Worm (Caenorhabditis elegans): ENCODE results near the gene sft-4.

sft-4 gene

ce11 chrX:5780672-5781182 is at the start of gene sft-4:
Gene sft-4, minus strand, starts transcription at chrX:5780722.
- TF ChIP-seq lin-11 (tag; optimal IDR thresholded peaks at IDR 0.05) (no peak), nfya-1 (tag; optimal IDR thresholded peaks at IDR 0.05) (peak; percentile 1), hlh-30 (tag; optimal IDR thresholded peaks at IDR 0.05; ENCODE audit: insufficient read depth) (peak; percentile 56)

ce11 chrX:5829175-5829574 is 48.7 kb upstream of the sft-4 start, which contains the start of gene acp-5:
Gene acp-5, plus strand, starts transcription at chrX:5829435.
- TF ChIP-seq C08G9.2 (tag; optimal IDR thresholded peaks at IDR 0.05) (no peak), ceh-14 (tag; optimal IDR thresholded peaks at IDR 0.05) (no peak), ceh-18 (tag; optimal IDR thresholded peaks at IDR 0.05) (no peak), pax-1 (tag; optimal IDR thresholded peaks at IDR 0.05) (no peak), hlh-13 (GFP tag; optimal IDR thresholded peaks at IDR 0.05) (no peak), T23F11.4 (GFP tag; optimal IDR thresholded peaks at IDR 0.05) (no peak), ets-4 (tag; optimal IDR thresholded peaks at IDR 0.05) (no peak), ceh-48 (tag; optimal IDR thresholded peaks at IDR 0.05) (no peak), unc-42 (tag; optimal IDR thresholded peaks at IDR 0.05) (no peak)

ce11 chrX:5828085-5828484 is 47.6 kb upstream of the sft-4 start:
- TF ChIP-seq ama-1 (optimal IDR thresholded peaks at IDR 0.05): peak; percentile 15
- no peak for TF ChIP-seq tbx-7 (tag; optimal IDR thresholded peaks at IDR 0.05)
- TF ChIP-seq ahr-1 (tag; optimal IDR thresholded peaks at IDR 0.05): no peak
- TF ChIP-seq pat-9 (tag; optimal IDR thresholded peaks at IDR 0.05): no peak
- no peak for TF ChIP-seq hlh-30 (tag; optimal IDR thresholded peaks at IDR 0.05; ENCODE audit: insufficient read depth)
- no peak for TF ChIP-seq pax-1 (tag; optimal IDR thresholded peaks at IDR 0.05)
- no peak for TF ChIP-seq gmeb-2 (tag; optimal IDR thresholded peaks at IDR 0.05)
- TF ChIP-seq C08G9.2 (tag; optimal IDR thresholded peaks at IDR 0.05): no peak
- no peak for TF ChIP-seq ceh-31 (tag; optimal IDR thresholded peaks at IDR 0.05)
- TF ChIP-seq tbx-2 (tag; optimal IDR thresholded peaks at IDR 0.05): no peak
- TF ChIP-seq nfya-1 (tag; optimal IDR thresholded peaks at IDR 0.05): no peak
- TF ChIP-seq ceh-45 (GFP tag; IDR thresholded peaks at IDR 0.05): no peak
- TF ChIP-seq sdc-2 (tag; optimal IDR thresholded peaks at IDR 0.05): no peak
- peak; percentile 17 for TF ChIP-seq unc-55 (GFP tag; optimal IDR thresholded peaks at IDR 0.05)
- no peak for TF ChIP-seq elt-2 (tag; optimal IDR thresholded peaks at IDR 0.05)

ce11 chrX:5826976-5827375 is 46.5 kb upstream of the sft-4 start:
- TF ChIP-seq elt-2 (tag; optimal IDR thresholded peaks at IDR 0.05): peak; percentile 2
- TF ChIP-seq ceh-48 (tag; optimal IDR thresholded peaks at IDR 0.05): no peak

- TF ChIP-seq pha-2 (tag; optimal IDR thresholded peaks at IDR 0.05): no peak
- TF ChIP-seq fkh-6 (tag; optimal IDR thresholded peaks at IDR 0.05): no peak
- no peak for TF ChIP-seq syd-9 (tag; optimal IDR thresholded peaks at IDR 0.05)
- TF ChIP-seq elt-4 (tag; optimal IDR thresholded peaks at IDR 0.05): no peak
- no peak for TF ChIP-seq K09A11.1 (tag; optimal IDR thresholded peaks at IDR 0.05; ENCODE audit: insufficient read depth)
- TF ChIP-seq ama-1 (optimal IDR thresholded peaks at IDR 0.05): no peak
- no peak for TF ChIP-seq pha-4 (tag; optimal IDR thresholded peaks at IDR 0.05)
- TF ChIP-seq ceh-14 (tag; optimal IDR thresholded peaks at IDR 0.05): no peak
- no peak for TF ChIP-seq C38D4.7 (GFP tag; optimal IDR thresholded peaks at IDR 0.05)
- TF ChIP-seq lim-6 (tag; optimal IDR thresholded peaks at IDR 0.05): no peak
- no peak for TF ChIP-seq ceh-22 (tag; optimal IDR thresholded peaks at IDR 0.05)
- TF ChIP-seq fax-1 (tag; optimal IDR thresholded peaks at IDR 0.05): no peak
- TF ChIP-seq ceh-18 (tag; optimal IDR thresholded peaks at IDR 0.05): no peak
- TF ChIP-seq ztf-16 (tag; optimal IDR thresholded peaks at IDR 0.05): no peak
- no peak for TF ChIP-seq hlh-6 (tag; optimal IDR thresholded peaks at IDR 0.05)
- no peak for TF ChIP-seq hlh-15 (tag; optimal IDR thresholded peaks at IDR 0.05)
- no peak for TF ChIP-seq T23F11.4 (GFP tag; optimal IDR thresholded peaks at IDR 0.05)
Observed at ce11 chrX:5821842-5822241, 41.3 kb upstream of the sft-4 start, which contains the start of gene hbl-1. Gene hbl-1, plus strand, starts transcription at chrX:5822142.

Measured in whole organism, late embryonic.